Worm (Caenorhabditis elegans): ENCODE measurements around the gene Y6E2A.10.

- TF ChIP-seq hlh-11 (tag; optimal IDR thresholded peaks at IDR 0.05) (no peak), daf-16 (GFP tag; optimal IDR thresholded peaks at IDR 0.05) (no peak), daf-16 (tag; optimal IDR thresholded peaks at IDR 0.05) (no peak), ceh-82 (tag; optimal IDR thresholded peaks at IDR 0.05) (no peak), mep-1 (tag; optimal IDR thresholded peaks at IDR 0.05) (no peak), dmd-9 (GFP tag; IDR thresholded peaks at IDR 0.05) (no peak), ama-1 (optimal IDR thresholded peaks at IDR 0.05) (no peak), fos-1 (tag; optimal IDR thresholded peaks at IDR 0.05) (no peak)
These were observed 46.3 kb upstream of the Y6E2A.10 start, which contains the start of gene nhr-283 for ce11 chrV:15776651-15777050.

Data from whole organism, L4 larva.